Fruit fly (Drosophila melanogaster) whole organism, adult: ENCODE data around the gene CG13484.

Experiments
- CG11617 ChIP-seq: fragments of 200-800 bp; sonication (Bioruptor generic); optimal IDR thresholded peaks from 2 replicates; lab custom pipeline; 2017; ENCODE audit warnings: mild to moderate bottlenecking, missing biosample characterization, missing genetic modification reagents, missing genetic modification characterization
- CG14711 ChIP-seq: fragments of 200-800 bp; sonication (Bioruptor generic); optimal IDR thresholded peaks from 2 replicates; lab custom pipeline; 2018; ENCODE audit warnings: missing biosample characterization, mild to moderate bottlenecking, missing genetic modification characterization, moderate library complexity
- CG7045 ChIP-seq: fragments of 200-800 bp; sonication (Bioruptor generic); optimal IDR thresholded peaks from 2 replicates; lab custom pipeline; 2017; ENCODE audit warnings: missing biosample characterization, mild to moderate bottlenecking, missing genetic modification characterization
- Clk ChIP-seq: fragments of 200-800 bp; sonication (Bioruptor generic); optimal IDR thresholded peaks from 2 replicates; lab custom pipeline; 2017; ENCODE audit warnings: missing biosample characterization, missing genetic modification characterization
- cic ChIP-seq: fragments of 200-800 bp; sonication (Bioruptor generic); optimal IDR thresholded peaks from 2 replicates; lab custom pipeline; 2017; ENCODE audit warnings: missing biosample characterization, mild to moderate bottlenecking, missing genetic modification characterization, moderate library complexity
- cnc ChIP-seq, 2 experiments: fragments of >200 bp; optimal IDR thresholded peaks; 2 replicates each; lab custom pipeline; 2017
- kay ChIP-seq: fragments of 200-800 bp; sonication (Bioruptor generic); peaks from one replicate; lab custom pipeline; 2016; ENCODE audit warnings: missing biosample characterization, missing genetic modification characterization, borderline replicate concordance
- pad ChIP-seq: fragments of 200-800 bp; sonication (Bioruptor generic); optimal IDR thresholded peaks from 3 replicates; lab custom pipeline; 2017; ENCODE audit warnings: missing biosample characterization, missing genetic modification characterization, mild to moderate bottlenecking, moderate library complexity, missing genetic modification reagents

dm6 chr3L:14079224-14079623 is 26.3 kb upstream of the CG13484 start:
- TF ChIP-seq CG11617 (GFP tag; lab: Kevin White, UChicago): no peak
- peak; percentile 45 for TF ChIP-seq kay (GFP tag; lab: Kevin White, UChicago)
- no peak for TF ChIP-seq CG14711 (tag; lab: Kevin White, UChicago)
- no peak for TF ChIP-seq cic (GFP tag; lab: Kevin White, UChicago)
- no peak for TF ChIP-seq pad
- TF ChIP-seq CG7045 (GFP tag; lab: Kevin White, UChicago): no peak
- no peak for TF ChIP-seq Clk (GFP tag; lab: Kevin White, UChicago)
- TF ChIP-seq cnc (optimal IDR thresholded peaks at IDR 0.05; lab: Kevin White, UChicago): no peak
